Worm (Caenorhabditis elegans) whole organism, midembryonic: ENCODE results near the gene ceh-23.

ENCODE experiments used
- T22C8.4 ChIP-seq: fragments of 200-800 bp; sonication (Bioruptor generic); IDR thresholded peaks from 2 replicates; pipeline ENCODE4 v1.3.6; 2022; ENCODE audit warnings: missing genetic modification characterization, missing compliant biosample characterization
- flt-1 ChIP-seq: fragments of 200-800 bp; sonication (Bioruptor generic); IDR thresholded peaks from 2 replicates; pipeline ENCODE4 v1.3.6; 2022; ENCODE audit warnings: missing genetic modification characterization, missing compliant biosample characterization
- klf-2 ChIP-seq: fragments of 200-800 bp; sonication (Bioruptor generic); conservative IDR thresholded peaks from 2 replicates; pipeline ENCODE4 v1.3.6; 2022; ENCODE audit warnings: missing genetic modification reagents, missing genetic modification characterization, missing compliant biosample characterization

ce11 chrIII:7818965-7819364, 20.4 kb upstream of the ceh-23 start:
- TF ChIP-seq klf-2 (no peak), flt-1 (GFP tag; lab: Robert Waterston, UW) (no peak), T22C8.4 (GFP tag; lab: Robert Waterston, UW) (no peak)
